Worm (Caenorhabditis elegans): ENCODE measurements around the gene C29F5.1.

Gene C29F5.1

DNA sequence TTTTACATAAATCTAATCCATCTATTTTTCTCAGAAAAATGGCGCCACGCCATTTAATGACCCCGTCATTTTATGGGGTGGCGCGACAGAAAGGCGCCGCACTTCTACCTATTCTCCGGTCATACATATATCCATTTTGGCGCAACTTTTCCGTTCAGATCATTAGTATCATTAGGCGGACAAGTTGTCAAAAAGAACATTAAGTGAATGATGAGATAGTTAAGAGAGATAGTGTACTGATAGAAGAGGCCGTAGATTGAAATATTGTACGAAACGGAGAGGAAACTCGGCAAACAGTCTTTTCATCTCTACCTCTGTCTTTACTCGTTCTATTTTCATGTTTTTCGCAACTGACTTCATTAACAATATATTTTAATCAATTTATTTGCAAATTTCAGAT, 20.8 kb downstream of the C29F5.1 start, which contains the start of gene sma-6:
Gene sma-6, plus strand, starts transcription at position 399 of the 400 bp plus-strand sequence.
- TF ChIP-seq lsy-2 (tag; optimal IDR thresholded peaks at IDR 0.05), result peak in 1 of 2 experiments; percentile 23
- no peak for TF ChIP-seq pag-3 (tag; optimal IDR thresholded peaks at IDR 0.05; ENCODE audit: borderline replicate concordance, insufficient read depth)
- TF ChIP-seq C34B4.2 (tag; optimal IDR thresholded peaks at IDR 0.05), result no peak
- peak in 1 of 2 experiments; percentile 37 for TF ChIP-seq lin-35 (GFP tag; optimal IDR thresholded peaks at IDR 0.05)
- TF ChIP-seq snu-23 (GFP tag; optimal IDR thresholded peaks at IDR 0.05), result peak; percentile 10
- TF ChIP-seq blmp-1 (tag; optimal IDR thresholded peaks at IDR 0.05), result peak; percentile 68
- TF ChIP-seq unc-30 (tag; optimal IDR thresholded peaks at IDR 0.05), result no peak
- no peak for TF ChIP-seq isw-1 (GFP tag; IDR thresholded peaks at IDR 0.05)
- no peak for TF ChIP-seq efl-1 (optimal IDR thresholded peaks at IDR 0.05)
- TF ChIP-seq efl-1 (GFP tag; optimal IDR thresholded peaks at IDR 0.05 in 1 of 2), result peak in 1 of 2 experiments; percentile 94
- peak in 1 of 6 experiments; percentile 63 for TF ChIP-seq elt-3 (tag; optimal IDR thresholded peaks at IDR 0.05)
- no peak for TF ChIP-seq jun-1 (tag; optimal IDR thresholded peaks at IDR 0.05)
- TF ChIP-seq dpl-1 (GFP tag; optimal IDR thresholded peaks at IDR 0.05), result peak in 1 of 3 experiments; percentile 7
- no peak for TF ChIP-seq nhr-90 (tag; optimal IDR thresholded peaks at IDR 0.05; ENCODE audit: poor library complexity)
- peak; percentile 46 for TF ChIP-seq lin-14 (GFP tag; optimal IDR thresholded peaks at IDR 0.05)

DNA sequence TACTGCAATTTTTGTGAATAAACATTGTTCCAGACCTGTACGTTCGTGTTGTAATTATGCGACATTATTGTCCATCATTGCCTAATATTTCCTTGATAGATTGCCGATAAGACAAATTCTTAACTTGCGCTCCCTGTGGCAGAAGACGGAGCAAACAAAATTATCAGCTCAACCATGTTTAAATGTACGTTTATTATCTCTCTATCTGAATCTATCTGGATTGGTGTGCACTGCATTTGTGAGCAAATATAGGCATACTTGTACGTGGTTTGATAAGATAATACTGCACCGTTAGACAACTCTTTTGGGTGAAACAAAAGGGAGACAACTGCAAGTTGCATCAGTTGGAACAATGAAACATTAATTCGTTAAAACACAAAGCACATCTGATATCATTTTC, 24.0 kb downstream of the C29F5.1 start:
- no peak for TF ChIP-seq dpl-1 (GFP tag; optimal IDR thresholded peaks at IDR 0.05)
- TF ChIP-seq C16A3.4 (tag; optimal IDR thresholded peaks at IDR 0.05), result no peak
- TF ChIP-seq xbp-1 (tag; optimal IDR thresholded peaks at IDR 0.05), result no peak
- TF ChIP-seq nhr-20 (tag; optimal IDR thresholded peaks at IDR 0.05), result peak; percentile 16
- TF ChIP-seq nhr-71 (tag; optimal IDR thresholded peaks at IDR 0.05), result peak; percentile 19
- no peak for TF ChIP-seq mef-2 (tag; optimal IDR thresholded peaks at IDR 0.05)
- no peak for TF ChIP-seq ama-1 (optimal IDR thresholded peaks at IDR 0.05)
- no peak for TF ChIP-seq unc-30 (tag; optimal IDR thresholded peaks at IDR 0.05)
- TF ChIP-seq sox-4 (tag; optimal IDR thresholded peaks at IDR 0.05), result no peak
- no peak for TF ChIP-seq irx-1 (tag; optimal IDR thresholded peaks at IDR 0.05)
- TF ChIP-seq sup-37 (GFP tag; optimal IDR thresholded peaks at IDR 0.05), result no peak
- no peak for TF ChIP-seq ztf-4 (tag; optimal IDR thresholded peaks at IDR 0.05)
- TF ChIP-seq jun-1 (tag; optimal IDR thresholded peaks at IDR 0.05), result peak; percentile 34
- no peak for TF ChIP-seq zag-1 (tag; optimal IDR thresholded peaks at IDR 0.05)
- TF ChIP-seq C34B4.2 (tag; optimal IDR thresholded peaks at IDR 0.05), result no peak
- TF ChIP-seq nhr-85 (tag), result no peak
- TF ChIP-seq ceh-63 (GFP tag; optimal IDR thresholded peaks at IDR 0.05), result no peak
- TF ChIP-seq mab-9 (GFP tag; IDR thresholded peaks at IDR 0.05), result no peak
- peak; percentile 22 for TF ChIP-seq lin-14 (GFP tag; optimal IDR thresholded peaks at IDR 0.05)
- no peak for TF ChIP-seq elt-3 (tag; optimal IDR thresholded peaks at IDR 0.05)
- no peak for TF ChIP-seq nhr-77 (tag; optimal IDR thresholded peaks at IDR 0.05)
- no peak for TF ChIP-seq egl-27 (tag; optimal IDR thresholded peaks at IDR 0.05)
- no peak for TF ChIP-seq fkh-4 (tag; optimal IDR thresholded peaks at IDR 0.05; ENCODE audit: borderline replicate concordance)
- no peak for TF ChIP-seq nhr-237 (tag; optimal IDR thresholded peaks at IDR 0.05)
- no peak for TF ChIP-seq ceh-82 (tag; optimal IDR thresholded peaks at IDR 0.05)
- TF ChIP-seq grh-1 (GFP tag; IDR thresholded peaks at IDR 0.05), result no peak
- TF ChIP-seq alr-1 (tag; optimal IDR thresholded peaks at IDR 0.05; ENCODE audit: borderline replicate concordance), result no peak
- no peak for TF ChIP-seq nhr-28 (tag; optimal IDR thresholded peaks at IDR 0.05)
- TF ChIP-seq unc-86 (tag; optimal IDR thresholded peaks at IDR 0.05), result no peak
- no peak for TF ChIP-seq skn-1 (tag; optimal IDR thresholded peaks at IDR 0.05)
- no peak for TF ChIP-seq egl-13 (tag; optimal IDR thresholded peaks at IDR 0.05)
- peak; percentile 97 for TF ChIP-seq elt-2 (tag; optimal IDR thresholded peaks at IDR 0.05)
- peak; percentile 4 for TF ChIP-seq nhr-90 (tag; optimal IDR thresholded peaks at IDR 0.05; ENCODE audit: poor library complexity)
- no peak for TF ChIP-seq lin-15B (tag; optimal IDR thresholded peaks at IDR 0.05)
- no peak for TF ChIP-seq ceh-88 (GFP tag; IDR thresholded peaks at IDR 0.05)
- no peak for TF ChIP-seq fkh-10 (GFP tag; optimal IDR thresholded peaks at IDR 0.05)
- no peak for TF ChIP-seq aha-1 (tag; optimal IDR thresholded peaks at IDR 0.05)
- TF ChIP-seq aly-2 (tag; optimal IDR thresholded peaks at IDR 0.05), result no peak
- TF ChIP-seq nhr-76 (tag; optimal IDR thresholded peaks at IDR 0.05), result no peak
- TF ChIP-seq lsy-2 (tag; optimal IDR thresholded peaks at IDR 0.05), result no peak
- TF ChIP-seq ztf-11 (tag; optimal IDR thresholded peaks at IDR 0.05), result no peak
- TF ChIP-seq lin-13 (GFP tag; optimal IDR thresholded peaks at IDR 0.05), result no peak
- no peak for TF ChIP-seq sptf-1 (tag; optimal IDR thresholded peaks at IDR 0.05)
- no peak for TF ChIP-seq hpl-2 (GFP tag; optimal IDR thresholded peaks at IDR 0.05)

Data from whole organism, L1 larva.